Fruit fly (Drosophila melanogaster) Kc167 (cell line): Measurements from ENCODE around the gene Spn28Dc.

Experiments
- Myc ChIP-seq: fragments of >200 bp; optimal IDR thresholded peaks from 2 replicates; lab custom pipeline; 2017; ENCODE audit warnings: missing external identifiers
- Sin3A ChIP-seq: fragments of >200 bp; optimal IDR thresholded peaks from 2 replicates; lab custom pipeline; 2018; ENCODE audit warnings: missing external identifiers
- h ChIP-seq: fragments of >200 bp; optimal IDR thresholded peaks from 3 replicates; lab custom pipeline; 2018; ENCODE audit warnings: missing external identifiers
- insv ChIP-seq: fragments of >200 bp; optimal IDR thresholded peaks from 3 replicates; lab custom pipeline; 2018; ENCODE audit warnings: missing external identifiers
- psq ChIP-seq: fragments of >200 bp; optimal IDR thresholded peaks from 2 replicates; lab custom pipeline; 2017; ENCODE audit warnings: missing external identifiers
- ttk ChIP-seq: sonication (Bioruptor generic); optimal IDR thresholded peaks from 2 replicates; lab custom pipeline; 2017; ENCODE audit warnings: missing external identifiers

DNA sequence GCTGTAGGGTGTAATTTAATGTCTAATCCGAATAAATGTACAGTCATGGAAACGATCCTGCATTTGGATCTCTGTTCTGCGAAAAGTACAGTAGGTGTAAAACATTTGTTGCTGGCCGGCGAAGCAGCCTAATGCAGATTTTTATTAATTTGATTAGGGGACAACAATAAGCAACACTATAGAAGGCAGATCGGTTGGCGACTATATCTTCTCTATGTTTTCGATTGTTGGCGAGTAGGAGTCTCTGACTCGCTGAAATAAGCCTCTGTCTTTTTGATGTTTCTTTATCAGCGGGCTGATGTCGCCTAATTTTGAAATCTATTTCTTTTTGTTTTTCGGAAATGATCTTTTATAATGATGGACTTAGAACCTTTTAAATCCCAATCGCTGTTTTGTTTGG, 23.1 kb upstream of the Spn28Dc start:
- TF ChIP-seq insv (lab: Kevin White, UChicago): no peak
- TF ChIP-seq ttk (lab: Kevin White, UChicago): no peak
- no peak for TF ChIP-seq Sin3A (lab: Kevin White, UChicago)
- no peak for TF ChIP-seq h (lab: Kevin White, UChicago)
- no peak for TF ChIP-seq psq
- no peak for TF ChIP-seq Myc
